Fruit fly (Drosophila melanogaster): ENCODE data around the gene sinu.

dm6 chr3L:5535659-5536058 is 25.7 kb downstream of the sinu start, which contains the start of gene CG13285:
- TF ChIP-seq ey (GFP tag; optimal IDR thresholded peaks at IDR 0.05), result no peak
- no peak for TF ChIP-seq psq (GFP tag; optimal IDR thresholded peaks at IDR 0.05)
- no peak for TF ChIP-seq lola (GFP tag; optimal IDR thresholded peaks at IDR 0.05)
- no peak for TF ChIP-seq Hr78 (GFP tag; optimal IDR thresholded peaks at IDR 0.05)
- no peak for TF ChIP-seq h (GFP tag; optimal IDR thresholded peaks at IDR 0.05)
- TF ChIP-seq pan (optimal IDR thresholded peaks at IDR 0.05), result no peak
- no peak for TF ChIP-seq Myc (optimal IDR thresholded peaks at IDR 0.05)
- no peak for TF ChIP-seq brk (GFP tag; optimal IDR thresholded peaks at IDR 0.05)
- TF ChIP-seq Abd-B (GFP tag; optimal IDR thresholded peaks at IDR 0.05), result no peak
- TF ChIP-seq usp (GFP tag; optimal IDR thresholded peaks at IDR 0.05), result no peak

All from whole organism, wandering third instar larva.